Worm (Caenorhabditis elegans): ENCODE results near the gene dve-1.

Gene dve-1

DNA sequence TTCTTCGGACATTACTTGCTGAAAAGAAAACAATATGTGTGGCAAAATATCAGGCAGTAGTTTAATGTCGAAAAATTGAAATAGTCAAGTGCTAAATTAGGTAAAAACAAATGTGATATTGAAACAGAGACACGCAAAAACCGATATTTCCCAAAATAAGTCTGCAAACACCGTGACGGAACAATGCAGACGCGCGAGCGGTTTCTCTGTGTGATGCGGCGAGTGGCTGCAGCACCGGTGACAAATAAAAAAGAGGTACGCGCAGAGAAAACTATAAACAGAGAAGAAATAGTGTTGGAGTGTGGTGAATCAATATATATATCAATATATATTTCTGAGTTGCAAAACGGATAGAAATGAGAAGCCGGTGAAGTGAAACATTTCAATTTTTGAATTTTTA lies 50.9 kb downstream of the dve-1 start, which contains the start of gene ife-2:
TSS of gene ife-2 (minus strand) at position 18 of the 400 bp plus-strand sequence.
- no peak for TF ChIP-seq daf-12 (tag; optimal IDR thresholded peaks at IDR 0.05)
- TF ChIP-seq nhr-12 (tag; optimal IDR thresholded peaks at IDR 0.05) = no peak
- TF ChIP-seq unc-39 (tag; optimal IDR thresholded peaks at IDR 0.05) = no peak
- TF ChIP-seq sea-2 (GFP tag; optimal IDR thresholded peaks at IDR 0.05) = no peak
- TF ChIP-seq nhr-28 (tag; optimal IDR thresholded peaks at IDR 0.05) = no peak
- no peak for TF ChIP-seq fkh-10 (GFP tag; optimal IDR thresholded peaks at IDR 0.05)
- peak; percentile 65 for TF ChIP-seq nhr-25 (tag; optimal IDR thresholded peaks at IDR 0.05)
- no peak for TF ChIP-seq elt-3 (tag; optimal IDR thresholded peaks at IDR 0.05)
- peak; percentile 94 for TF ChIP-seq pha-4 (tag; optimal IDR thresholded peaks at IDR 0.05)
- TF ChIP-seq R02D3.7 (tag; optimal IDR thresholded peaks at IDR 0.05) = peak; percentile 44
- TF ChIP-seq elt-2 (tag; optimal IDR thresholded peaks at IDR 0.05) = peak; percentile 52
- TF ChIP-seq nhr-43 (tag; optimal IDR thresholded peaks at IDR 0.05; ENCODE audit: poor library complexity, severe bottlenecking) = peak; percentile 67
- TF ChIP-seq lin-39 (tag; optimal IDR thresholded peaks at IDR 0.05) = peak; percentile 62
- TF ChIP-seq ceh-82 (tag; optimal IDR thresholded peaks at IDR 0.05) = no peak
- TF ChIP-seq hmg-11 (tag; optimal IDR thresholded peaks at IDR 0.05) = peak; percentile 81
- peak; percentile 58 for TF ChIP-seq snpc-4 (tag; optimal IDR thresholded peaks at IDR 0.05)
- no peak for TF ChIP-seq mml-1 (tag; optimal IDR thresholded peaks at IDR 0.05)
- TF ChIP-seq skn-1 (tag; optimal IDR thresholded peaks at IDR 0.05) = peak; percentile 5
- peak; percentile 97 for TF ChIP-seq nfya-1 (tag; optimal IDR thresholded peaks at IDR 0.05; ENCODE audit: insufficient read depth)
- no peak for TF ChIP-seq nhr-67 (tag; optimal IDR thresholded peaks at IDR 0.05)
- TF ChIP-seq jun-1 (tag; optimal IDR thresholded peaks at IDR 0.05) = peak; percentile 10
- peak; percentile 60 for TF ChIP-seq nhr-23 (tag; optimal IDR thresholded peaks at IDR 0.05)
- TF ChIP-seq lin-15B (tag; optimal IDR thresholded peaks at IDR 0.05) = peak; percentile 47
- no peak for TF ChIP-seq lsy-12 (tag; optimal IDR thresholded peaks at IDR 0.05)
- TF ChIP-seq pqm-1 (tag; optimal IDR thresholded peaks at IDR 0.05) = peak; percentile 1
- no peak for TF ChIP-seq nhr-77 (tag; optimal IDR thresholded peaks at IDR 0.05)
- no peak for TF ChIP-seq ceh-16 (tag; optimal IDR thresholded peaks at IDR 0.05)
- TF ChIP-seq ceh-28 (tag; optimal IDR thresholded peaks at IDR 0.05) = peak; percentile 82
- no peak for TF ChIP-seq ztf-11 (tag; optimal IDR thresholded peaks at IDR 0.05)

DNA sequence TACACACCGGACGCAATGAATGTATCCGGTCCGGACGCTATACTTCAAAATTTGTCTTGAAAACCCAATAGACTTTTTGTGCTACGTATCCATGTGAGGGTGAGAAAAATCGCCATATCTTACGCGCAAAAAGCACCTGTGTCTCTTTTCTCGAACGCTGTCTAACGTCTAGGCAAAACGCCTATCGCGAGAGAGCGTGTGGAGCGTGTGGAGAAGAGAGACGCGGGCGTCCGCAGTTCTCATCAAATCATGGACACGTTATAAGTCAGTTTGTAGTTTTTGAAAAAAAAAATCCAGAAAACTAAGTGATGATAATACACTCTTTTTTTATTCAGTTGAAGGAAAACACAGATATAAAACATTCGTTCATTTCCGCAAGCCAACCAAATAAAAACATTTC lies 52.6 kb downstream of the dve-1 start:
- TF ChIP-seq pha-4 (tag; optimal IDR thresholded peaks at IDR 0.05) (peak; percentile 3), hmg-11 (tag; optimal IDR thresholded peaks at IDR 0.05) (peak; percentile 56), ama-1 (optimal IDR thresholded peaks at IDR 0.05) (no peak), ceh-28 (tag; optimal IDR thresholded peaks at IDR 0.05) (no peak), lin-15B (tag; optimal IDR thresholded peaks at IDR 0.05) (peak; percentile 1)

DNA sequence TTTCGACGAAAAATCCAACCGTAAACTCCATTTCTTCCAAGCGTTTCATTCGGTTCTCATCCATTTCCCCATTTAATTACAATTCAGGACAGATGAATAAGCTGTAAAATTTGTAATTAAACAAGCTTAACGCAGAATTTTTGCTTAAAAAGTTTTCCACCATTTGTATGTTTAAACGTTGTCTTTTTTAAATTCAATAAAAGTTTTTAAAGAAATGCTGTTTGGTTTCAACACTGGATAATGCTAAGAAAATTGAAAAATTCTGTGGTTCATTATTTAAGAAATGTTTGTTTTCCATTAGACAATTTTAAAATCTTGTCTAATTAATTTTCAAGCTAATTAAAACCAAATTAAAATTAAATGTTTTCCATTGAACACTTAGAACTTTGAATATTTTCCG lies 53.1 kb downstream of the dve-1 start, which contains the start of gene R04A9.3:
TSS of gene R04A9.3 (minus strand) at position 101 of the 400 bp plus-strand sequence.
- no peak for TF ChIP-seq unc-62 (GFP tag; optimal IDR thresholded peaks at IDR 0.05)
- no peak for TF ChIP-seq tbx-2 (tag; optimal IDR thresholded peaks at IDR 0.05)
- no peak for TF ChIP-seq eor-1 (tag; optimal IDR thresholded peaks at IDR 0.05)

Measured in whole organism, L3 larva.